Fruit fly (Drosophila melanogaster) whole organism, embryonic: ENCODE measurements around the gene Vps29.
A peak's percentile ranks its signal among the peaks of the same experiment; 100 is the strongest.

ENCODE experiments used
- B-H2 ChIP-seq: fragments of 200-800 bp; sonication (Bioruptor generic); optimal IDR thresholded peaks from 2 replicates; lab custom pipeline; 2018; ENCODE audit warnings: missing biosample characterization, mild to moderate bottlenecking, missing genetic modification characterization
- C15 ChIP-seq: fragments of 200-800 bp; sonication (Bioruptor generic); IDR thresholded peaks from 3 replicates; pipeline ENCODE4 v1.3.6; 2022; ENCODE audit warnings: missing biosample characterization, missing genetic modification characterization
- CG10147 ChIP-seq: fragments of 200-800 bp; sonication (Bioruptor generic); optimal IDR thresholded peaks from 2 replicates; lab custom pipeline; 2019; ENCODE audit warnings: missing biosample characterization, mild to moderate bottlenecking, missing genetic modification characterization, moderate library complexity
- CG11504 ChIP-seq: fragments of 200-800 bp; sonication (Bioruptor generic); optimal IDR thresholded peaks from 3 replicates; lab custom pipeline; 2019; ENCODE audit warnings: missing biosample characterization, mild to moderate bottlenecking, missing genetic modification characterization, moderate library complexity
- CG11695 ChIP-seq: fragments of 200-800 bp; sonication (Bioruptor generic); IDR thresholded peaks from 3 replicates; pipeline ENCODE4 v1.3.6; 2022; ENCODE audit warnings: missing biosample characterization, missing genetic modification characterization
- CG11696 ChIP-seq: fragments of 200-800 bp; sonication (Bioruptor generic); IDR thresholded peaks from 2 replicates; pipeline ENCODE4 v1.3.6; 2022; ENCODE audit warnings: missing biosample characterization, missing genetic modification characterization
- CG12155 ChIP-seq: fragments of 200-800 bp; sonication (Bioruptor generic); optimal IDR thresholded peaks from 3 replicates; lab custom pipeline; 2016; ENCODE audit warnings: missing biosample characterization, missing genetic modification characterization
- CG14050 ChIP-seq: fragments of 200-800 bp; sonication (Bioruptor generic); IDR thresholded peaks from 3 replicates; pipeline ENCODE4 v1.3.6; 2022; ENCODE audit warnings: missing biosample characterization, missing genetic modification characterization
- CG1792 ChIP-seq: fragments of 200-800 bp; sonication (Bioruptor generic); optimal IDR thresholded peaks from 2 replicates; lab custom pipeline; 2016; ENCODE audit warnings: missing biosample characterization, missing genetic modification characterization
- CG2120 ChIP-seq: fragments of 200-800 bp; sonication (Bioruptor generic); optimal IDR thresholded peaks from 3 replicates; lab custom pipeline; 2016; ENCODE audit warnings: missing biosample characterization, missing genetic modification characterization
- CG31224 ChIP-seq: fragments of 200-800 bp; sonication (Bioruptor generic); IDR thresholded peaks from 2 replicates; pipeline ENCODE4 v1.3.6; 2022; ENCODE audit warnings: missing biosample characterization, missing genetic modification characterization
- CG31441 ChIP-seq: fragments of 200-800 bp; sonication (Bioruptor generic); IDR thresholded peaks from 2 replicates; pipeline ENCODE4 v1.3.6; 2022; ENCODE audit warnings: missing biosample characterization, missing genetic modification characterization
- CG32772 ChIP-seq: fragments of 200-800 bp; sonication (Bioruptor generic); IDR thresholded peaks from 2 replicates; pipeline ENCODE4 v1.3.6; 2022; ENCODE audit warnings: missing biosample characterization, missing genetic modification characterization
- CG6175 ChIP-seq: fragments of 200-800 bp; sonication (Bioruptor generic); IDR thresholded peaks from 3 replicates; pipeline ENCODE4 v1.3.6; 2022; ENCODE audit warnings: missing biosample characterization, missing genetic modification characterization
- CG6765 ChIP-seq: fragments of 200-800 bp; sonication (Bioruptor generic); optimal IDR thresholded peaks from 3 replicates; lab custom pipeline; 2017; ENCODE audit warnings: missing biosample characterization, mild to moderate bottlenecking, missing genetic modification characterization
- CG7271 ChIP-seq: fragments of 200-800 bp; sonication (Bioruptor generic); optimal IDR thresholded peaks from 2 replicates; lab custom pipeline; 2018; ENCODE audit warnings: missing biosample characterization, mild to moderate bottlenecking, missing genetic modification characterization, moderate library complexity
- CG8290 ChIP-seq, 3 experiments: fragments of 200-800 bp; sonication (Bioruptor generic); optimal IDR thresholded peaks; 2 replicates each; lab custom pipeline; 2016 to 2019; ENCODE audit warnings: missing biosample characterization in 3 of 3, missing genetic modification characterization in 3 of 3, mild to moderate bottlenecking in 2 of 3, moderate library complexity in 1 of 3
- CG8388 ChIP-seq: fragments of 200-800 bp; sonication (Bioruptor generic); optimal IDR thresholded peaks from 2 replicates; lab custom pipeline; 2019; ENCODE audit warnings: missing biosample characterization, mild to moderate bottlenecking, missing genetic modification characterization, moderate library complexity
- CG8944 ChIP-seq: fragments of 200-800 bp; sonication (Bioruptor generic); optimal IDR thresholded peaks from 3 replicates; lab custom pipeline; 2016; ENCODE audit warnings: missing biosample characterization, missing genetic modification characterization
- CG9437 ChIP-seq: fragments of 200-800 bp; sonication (Bioruptor generic); optimal IDR thresholded peaks from 2 replicates; lab custom pipeline; 2018; ENCODE audit warnings: missing biosample characterization, mild to moderate bottlenecking, missing genetic modification characterization
- CG9932 ChIP-seq: fragments of 200-800 bp; sonication (Bioruptor generic); IDR thresholded peaks from 2 replicates; pipeline ENCODE4 v1.3.6; 2022; ENCODE audit warnings: missing biosample characterization, missing genetic modification characterization
- D19B ChIP-seq: fragments of 200-800 bp; sonication (Bioruptor generic); optimal IDR thresholded peaks from 2 replicates; lab custom pipeline; 2017; ENCODE audit warnings: missing biosample characterization, mild to moderate bottlenecking, missing genetic modification characterization
- Fer3 ChIP-seq: fragments of 200-800 bp; sonication (Bioruptor generic); optimal IDR thresholded peaks from 2 replicates; lab custom pipeline; 2018; ENCODE audit warnings: missing biosample characterization, mild to moderate bottlenecking, missing genetic modification characterization, moderate library complexity
- GATAe ChIP-seq: fragments of 200-800 bp; sonication (Bioruptor generic); conservative IDR thresholded peaks from 2 replicates; pipeline ENCODE4 v1.3.6; 2022; ENCODE audit warnings: missing biosample characterization, missing genetic modification characterization
- Max ChIP-seq: fragments of 200-800 bp; sonication (Bioruptor generic); optimal IDR thresholded peaks from 2 replicates; lab custom pipeline; 2016; ENCODE audit warnings: missing biosample characterization, mild to moderate bottlenecking, missing genetic modification characterization
- NC2α ChIP-seq: fragments of 200-800 bp; sonication (Bioruptor generic); optimal IDR thresholded peaks from 2 replicates; lab custom pipeline; 2016; ENCODE audit warnings: missing biosample characterization, missing genetic modification characterization
- Optix ChIP-seq: fragments of 200-800 bp; sonication (Bioruptor generic); IDR thresholded peaks from 3 replicates; pipeline ENCODE4 v1.3.6; 2022; ENCODE audit warnings: missing biosample characterization, missing genetic modification characterization
- Sin3A ChIP-seq: fragments of >200 bp; optimal IDR thresholded peaks from 2 replicates; lab custom pipeline; 2018
- Spps ChIP-seq: fragments of 200-800 bp; sonication (Bioruptor generic); optimal IDR thresholded peaks from 2 replicates; lab custom pipeline; 2018; ENCODE audit warnings: missing biosample characterization, mild to moderate bottlenecking, missing genetic modification characterization
- Ssrp ChIP-seq: fragments of 200-800 bp; sonication (Bioruptor generic); optimal IDR thresholded peaks from 2 replicates; lab custom pipeline; 2018; ENCODE audit warnings: missing biosample characterization, mild to moderate bottlenecking, missing genetic modification characterization, moderate library complexity
- Taf1 ChIP-seq: fragments of 200-800 bp; sonication (Bioruptor generic); IDR thresholded peaks from 2 replicates; pipeline ENCODE4 v1.3.6; 2022; ENCODE audit warnings: missing biosample characterization, missing genetic modification characterization
- bbx ChIP-seq: fragments of 200-800 bp; sonication (Bioruptor generic); IDR thresholded peaks from 2 replicates; pipeline ENCODE4 v1.3.6; 2022; ENCODE audit warnings: missing biosample characterization, missing genetic modification characterization; ENCODE audit not compliant: partially characterized antibody
- bigmax ChIP-seq: fragments of 200-800 bp; sonication (Bioruptor generic); optimal IDR thresholded peaks from 2 replicates; lab custom pipeline; 2018; ENCODE audit warnings: missing biosample characterization, mild to moderate bottlenecking, missing genetic modification characterization
- chm ChIP-seq: fragments of 200-800 bp; sonication (Bioruptor generic); IDR thresholded peaks from 2 replicates; pipeline ENCODE4 v1.3.6; 2022; ENCODE audit warnings: missing biosample characterization, missing genetic modification characterization
- crol ChIP-seq: fragments of 200-800 bp; sonication (Bioruptor generic); IDR thresholded peaks from 2 replicates; pipeline ENCODE4 v1.3.6; 2022; ENCODE audit warnings: missing biosample characterization, missing genetic modification characterization
- eve ChIP-seq, 2 experiments: fragments of >200 bp; optimal IDR thresholded peaks; 2 replicates each; lab custom pipeline; 2017; ENCODE audit warnings: missing biosample characterization in 2 of 2, missing genetic modification characterization in 2 of 2
- fd102C ChIP-seq: fragments of 200-800 bp; sonication (Bioruptor generic); optimal IDR thresholded peaks from 2 replicates; lab custom pipeline; 2018; ENCODE audit warnings: missing biosample characterization, mild to moderate bottlenecking, missing genetic modification characterization, moderate library complexity
- grau ChIP-seq: fragments of 200-800 bp; optimal IDR thresholded peaks from 3 replicates; lab custom pipeline; 2019; ENCODE audit warnings: missing biosample characterization, mild to moderate bottlenecking, missing genetic modification characterization, moderate library complexity
- gt ChIP-seq: fragments of 200-800 bp; sonication (Bioruptor generic); IDR thresholded peaks from 2 replicates; pipeline ENCODE4 v1.3.6; 2022; ENCODE audit warnings: missing biosample characterization, missing genetic modification characterization
- ham ChIP-seq: fragments of 200-800 bp; sonication (Bioruptor generic); IDR thresholded peaks from 2 replicates; pipeline ENCODE4 v1.3.6; 2022; ENCODE audit warnings: missing biosample characterization, missing genetic modification characterization
- klu ChIP-seq: fragments of 200-800 bp; sonication (Bioruptor generic); IDR thresholded peaks from 2 replicates; pipeline ENCODE4 v1.3.6; 2022; ENCODE audit warnings: missing biosample characterization, missing genetic modification characterization
- nerfin-2 ChIP-seq: fragments of 200-800 bp; sonication (Bioruptor generic); IDR thresholded peaks from 2 replicates; pipeline ENCODE4 v1.3.6; 2022; ENCODE audit warnings: missing biosample characterization, missing genetic modification characterization; ENCODE audit not compliant: partially characterized antibody
- otp ChIP-seq: fragments of 200-800 bp; sonication (Bioruptor generic); IDR thresholded peaks from 3 replicates; pipeline ENCODE4, ENCODE4 v1.3.6; 2022; ENCODE audit warnings: missing biosample characterization, missing genetic modification characterization
- prd ChIP-seq, 3 experiments: fragments of >200 bp in 2 of 3; fragments of 200-800 bp in 1 of 3; sonication (Bioruptor generic) in 1 of 3; optimal IDR thresholded peaks in 2 of 3; IDR thresholded peaks in 1 of 3; 2 replicates in 2 of 3; 3 replicates in 1 of 3; pipeline versions ENCODE4 v1.3.6 to Lab custom; 2017 to 2022; ENCODE audit warnings: missing biosample characterization in 1 of 3, missing genetic modification characterization in 1 of 3
- pros ChIP-seq: fragments of 200-800 bp; sonication (Bioruptor generic); optimal IDR thresholded peaks from 3 replicates; lab custom pipeline; 2019; ENCODE audit warnings: missing biosample characterization, mild to moderate bottlenecking, missing genetic modification characterization, moderate library complexity
- slou ChIP-seq: fragments of 200-800 bp; sonication (Bioruptor generic); optimal IDR thresholded peaks from 3 replicates; lab custom pipeline; 2016; ENCODE audit warnings: missing biosample characterization, missing genetic modification characterization
- stc ChIP-seq: fragments of 200-800 bp; sonication (Bioruptor generic); IDR thresholded peaks from 2 replicates; pipeline ENCODE4 v1.3.6; 2022; ENCODE audit warnings: missing biosample characterization, missing genetic modification characterization
- tgo ChIP-seq: fragments of 200-800 bp; sonication (Bioruptor generic); IDR thresholded peaks from 3 replicates; pipeline ENCODE4 v1.3.6; 2022; ENCODE audit warnings: missing biosample characterization, missing genetic modification characterization
- trh ChIP-seq: fragments of 200-800 bp; sonication (Bioruptor generic); optimal IDR thresholded peaks from 2 replicates; lab custom pipeline; 2016; ENCODE audit warnings: missing biosample characterization, missing genetic modification characterization

Vps29 gene

DNA sequence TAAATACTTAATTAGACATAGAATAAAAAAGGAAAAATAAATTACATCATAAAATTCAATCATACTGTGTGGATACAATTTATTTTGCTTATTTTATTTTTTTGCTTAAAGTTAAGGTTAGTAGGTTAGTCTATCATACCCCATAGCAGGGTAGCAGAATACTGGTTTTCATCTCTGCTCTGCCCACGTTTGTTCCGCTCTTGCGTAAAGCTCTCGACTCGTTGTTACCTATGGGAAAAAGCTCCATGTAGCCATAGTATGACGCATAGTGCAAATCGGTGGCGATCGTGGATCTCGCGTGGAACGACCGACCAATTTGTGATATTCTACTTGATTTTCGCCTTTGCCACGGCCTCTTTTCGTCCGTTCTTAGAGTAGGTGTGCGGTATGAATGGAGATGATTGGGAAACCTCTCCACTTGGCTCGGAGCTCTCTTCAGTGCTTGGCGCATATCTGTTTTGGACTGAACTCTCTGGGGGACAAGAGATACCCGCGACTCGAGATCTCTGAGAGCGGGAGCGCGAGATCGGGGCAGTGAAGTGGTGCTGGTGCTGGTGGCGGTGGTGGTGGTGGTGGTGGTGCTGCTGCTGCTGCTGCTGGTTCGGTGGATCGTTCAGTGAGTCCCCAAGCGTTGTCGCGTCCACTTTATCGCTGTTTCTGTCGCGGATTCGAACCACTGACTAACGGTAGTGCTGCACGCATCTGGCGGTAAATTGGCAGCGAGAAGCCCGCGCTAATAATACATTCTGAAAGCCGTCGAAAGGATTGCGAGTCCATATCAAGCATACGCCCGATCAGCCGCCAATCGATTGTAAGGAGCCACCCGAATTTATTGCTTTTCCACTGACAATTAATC is 35.3 kb downstream of the Vps29 start, which contains the start of gene CG5001 (continued):
- TF ChIP-seq CG14050 (GFP tag; lab: Robert Waterston, UW) (peak; percentile 75), pros (no peak), grau (tag; lab: Kevin White, UChicago) (peak; percentile 89), fd102C (GFP tag; lab: Kevin White, UChicago) (no peak), chm (GFP tag; lab: Robert Waterston, UW) (peak; percentile 82), eve (GFP tag; optimal IDR thresholded peaks at IDR 0.05; lab: Kevin White, UChicago) (no peak), NC2α (no peak), CG11695 (GFP tag; lab: Robert Waterston, UW) (peak; percentile 86), CG8944 (GFP tag; lab: Kevin White, UChicago) (peak; percentile 50), CG6175 (peak; percentile 100), CG11696 (GFP tag; lab: Robert Waterston, UW) (peak; percentile 77), bbx (no peak), GATAe (GFP tag; lab: Robert Waterston, UW) (no peak; the same call in 1 of the 2 replicates), prd (optimal IDR thresholded peaks at IDR 0.05; lab: Kevin White, UChicago) (no peak), prd (GFP tag; IDR thresholded peaks at IDR 0.05; lab: Robert Waterston, UW) (peak; percentile 86), bigmax (no peak), CG32772 (GFP tag; lab: Robert Waterston, UW) (peak; percentile 82), stc (peak; percentile 90), nerfin-2 (GFP tag; lab: Robert Waterston, UW) (no peak), D19B (GFP tag; lab: Kevin White, UChicago) (peak; percentile 98), Taf1 (GFP tag; lab: Robert Waterston, UW) (peak; percentile 86), C15 (GFP tag; lab: Robert Waterston, UW) (0 out of 3 replicates have a peak, but pooled peaks have one; percentile 12), B-H2 (GFP tag; lab: Kevin White, UChicago) (peak; percentile 64), gt (GFP tag; lab: Robert Waterston, UW) (peak; percentile 47; the same call in 1 of the 2 replicates), CG31441 (GFP tag; lab: Robert Waterston, UW) (no peak; the same call in 1 of the 2 replicates), CG9437 (GFP tag; lab: Kevin White, UChicago) (peak; percentile 64), tgo (GFP tag; lab: Robert Waterston, UW) (peak; percentile 93), CG12155 (peak; percentile 83), crol (peak; percentile 83), Spps (tag; lab: Kevin White, UChicago) (peak; percentile 73), CG31224 (GFP tag; lab: Robert Waterston, UW) (peak; percentile 80), CG11504 (tag; lab: Kevin White, UChicago) (no peak), Sin3A (lab: Kevin White, UChicago) (no peak), Fer3 (peak; percentile 94), CG9932 (GFP tag; lab: Robert Waterston, UW) (peak; percentile 88), CG6765 (GFP tag; lab: Kevin White, UChicago) (peak; percentile 80), Optix (GFP tag; lab: Robert Waterston, UW) (peak; percentile 7; the same call in 1 of the 3 replicates), CG8290 (GFP tag; optimal IDR thresholded peaks at IDR 0.05; lab: Kevin White, UChicago) (peak; percentile 34), CG8290 (tag; optimal IDR thresholded peaks at IDR 0.05; lab: Kevin White, UChicago) (peak in 1 of 2 experiments; percentile 91), Ssrp (tag; lab: Kevin White, UChicago) (peak; percentile 79), klu (GFP tag; lab: Robert Waterston, UW) (peak; percentile 82), CG2120 (peak; percentile 87), CG7271 (tag; lab: Kevin White, UChicago) (peak; percentile 56), ham (GFP tag; lab: Robert Waterston, UW) (no peak), CG8388 (GFP tag; lab: Kevin White, UChicago) (peak; percentile 87), otp (GFP tag; lab: Robert Waterston, UW) (peak; percentile 76), trh (GFP tag; lab: Kevin White, UChicago) (peak; percentile 29), CG1792 (GFP tag; lab: Kevin White, UChicago) (peak; percentile 53), CG10147 (peak; percentile 80), Max (GFP tag; lab: Kevin White, UChicago) (peak; percentile 70), slou (GFP tag; lab: Kevin White, UChicago) (peak; percentile 65)
